Fruit fly (Drosophila melanogaster): Measurements from ENCODE around the gene LSm-4.

LSm-4 gene

dm6 chr2L:10356508-10356907 is 48.5 kb downstream of the LSm-4 start, which contains the start of the genes CtsL4 and ClpP (continued):
- no peak for TF ChIP-seq CG8765 (GFP tag; IDR thresholded peaks at IDR 0.05)
- TF ChIP-seq CG14050 (GFP tag; IDR thresholded peaks at IDR 0.05), result no peak
- TF ChIP-seq pnt (GFP tag; optimal IDR thresholded peaks at IDR 0.05), result no peak
- peak; percentile 32 for TF ChIP-seq CG12155 (GFP tag; optimal IDR thresholded peaks at IDR 0.05)
- TF ChIP-seq nau (GFP tag; optimal IDR thresholded peaks at IDR 0.05), result no peak
- TF ChIP-seq so (GFP tag; IDR thresholded peaks at IDR 0.05), result no peak
- no peak for TF ChIP-seq CG6765 (GFP tag; optimal IDR thresholded peaks at IDR 0.05)
- TF ChIP-seq CG8281 (tag; optimal IDR thresholded peaks at IDR 0.05), result no peak
- TF ChIP-seq dysf (GFP tag; IDR thresholded peaks at IDR 0.05), result peak; percentile 50; the same call in 2 of the 3 replicates
- no peak for TF ChIP-seq run (tag; optimal IDR thresholded peaks at IDR 0.05)
- TF ChIP-seq CG30403 (GFP tag; optimal IDR thresholded peaks at IDR 0.05), result peak; percentile 46
- peak; percentile 39 for TF ChIP-seq CG17385 (GFP tag; optimal IDR thresholded peaks at IDR 0.05)
- peak; percentile 29 to 92 for TF ChIP-seq crp (GFP tag; optimal IDR thresholded peaks at IDR 0.05)
- peak; percentile 40; the same call in 1 of the 3 replicates for TF ChIP-seq Aef1 (GFP tag; IDR thresholded peaks at IDR 0.05)
- peak; percentile 29 to 97 for TF ChIP-seq Pdp1 (GFP tag; optimal IDR thresholded peaks at IDR 0.05)
- no peak for TF ChIP-seq prd (optimal IDR thresholded peaks at IDR 0.05)
- peak; percentile 67; the same call in 2 of the 3 replicates for TF ChIP-seq prd (GFP tag; IDR thresholded peaks at IDR 0.05)
- TF ChIP-seq Abd-B (GFP tag; optimal IDR thresholded peaks at IDR 0.05), result peak; percentile 46
- peak; percentile 33; the same call in 1 of the 2 replicates for TF ChIP-seq CG13287 (GFP tag; IDR thresholded peaks at IDR 0.05; ENCODE audit: partially characterized antibody)
- TF ChIP-seq nerfin-1 (tag; optimal IDR thresholded peaks at IDR 0.05), result peak; percentile 56
- TF ChIP-seq kah (GFP tag; optimal IDR thresholded peaks at IDR 0.05), result no peak
- TF ChIP-seq inv (GFP tag; IDR thresholded peaks at IDR 0.05; ENCODE audit: partially characterized antibody), result no peak
- no peak for TF ChIP-seq CrebB (tag; optimal IDR thresholded peaks at IDR 0.05)
- TF ChIP-seq wek (GFP tag; optimal IDR thresholded peaks at IDR 0.05), result peak; percentile 97
- no peak for TF ChIP-seq schlank (tag; optimal IDR thresholded peaks at IDR 0.05)
- TF ChIP-seq Scr (GFP tag; IDR thresholded peaks at IDR 0.05; ENCODE audit: partially characterized antibody), result 0 out of 2 replicates have a peak, but pooled peaks have one; percentile 23
- TF ChIP-seq Antp (GFP tag; optimal IDR thresholded peaks at IDR 0.05), result peak; percentile 48
- peak; percentile 34 for TF ChIP-seq CG9817 (tag; optimal IDR thresholded peaks at IDR 0.05)
- TF ChIP-seq CG7745 (tag; optimal IDR thresholded peaks at IDR 0.05), result no peak
- TF ChIP-seq CHES-1-like (GFP tag; optimal IDR thresholded peaks at IDR 0.05), result peak; percentile 46
- no peak for TF ChIP-seq NK7.1 (GFP tag; optimal IDR thresholded peaks at IDR 0.05)
- TF ChIP-seq trem (tag; optimal IDR thresholded peaks at IDR 0.05), result peak; percentile 46
- TF ChIP-seq tin (GFP tag; optimal IDR thresholded peaks at IDR 0.05), result peak; percentile 46
- TF ChIP-seq scrt (GFP tag; optimal IDR thresholded peaks at IDR 0.05), result no peak
- TF ChIP-seq CG11723 (GFP tag; optimal IDR thresholded peaks at IDR 0.05), result peak; percentile 99
- no peak for TF ChIP-seq tgo (GFP tag; IDR thresholded peaks at IDR 0.05)
- peak; percentile 97 for TF ChIP-seq ssp (GFP tag; IDR thresholded peaks at IDR 0.05)
- TF ChIP-seq Usf (GFP tag; optimal IDR thresholded peaks at IDR 0.05), result no peak
- TF ChIP-seq gcm (GFP tag; optimal IDR thresholded peaks at IDR 0.05), result no peak
- peak; percentile 34 for TF ChIP-seq CG32532 (GFP tag; IDR thresholded peaks at IDR 0.05)
- TF ChIP-seq pros (GFP tag; optimal IDR thresholded peaks at IDR 0.05), result peak; percentile 86
- no peak for TF ChIP-seq luna (GFP tag; optimal IDR thresholded peaks at IDR 0.05)
- TF ChIP-seq CG12219 (GFP tag; optimal IDR thresholded peaks at IDR 0.05), result no peak
- peak; percentile 65 for TF ChIP-seq CG2116 (GFP tag; optimal IDR thresholded peaks at IDR 0.05)
- TF ChIP-seq Doc3 (GFP tag; IDR thresholded peaks at IDR 0.05; ENCODE audit: partially characterized antibody), result no peak
- TF ChIP-seq MESR4 (GFP tag; optimal IDR thresholded peaks at IDR 0.05), result no peak
- TF ChIP-seq kay (GFP tag; optimal IDR thresholded peaks at IDR 0.05), result peak; percentile 13
- no peak for TF ChIP-seq CG7987 (GFP tag; optimal IDR thresholded peaks at IDR 0.05)
- TF ChIP-seq croc (GFP tag; conservative IDR thresholded peaks at IDR 0.05), result no peak; the same call in 2 of the 3 replicates
- TF ChIP-seq NfI (GFP tag; optimal IDR thresholded peaks at IDR 0.05), result peak; percentile 18

Data from whole organism, embryonic.